Fruit fly (Drosophila melanogaster) whole organism, wandering third instar larva: ENCODE results near the gene lft.

Source experiments
- Abd-B ChIP-seq: fragments of >200 bp; optimal IDR thresholded peaks from 2 replicates; lab custom pipeline; 2017; ENCODE audit warnings: missing biosample characterization, missing genetic modification characterization
- CG32264 ChIP-seq: fragments of 200-800 bp; sonication (Bioruptor generic); optimal IDR thresholded peaks from 2 replicates; lab custom pipeline; 2016; ENCODE audit warnings: missing biosample characterization, missing genetic modification characterization
- CG9705 ChIP-seq: fragments of 200-800 bp; sonication (Bioruptor generic); optimal IDR thresholded peaks from 2 replicates; lab custom pipeline; 2018; ENCODE audit warnings: missing biosample characterization, mild to moderate bottlenecking, missing genetic modification characterization
- CrebA ChIP-seq: fragments of 200-800 bp; sonication (Bioruptor generic); optimal IDR thresholded peaks from 2 replicates; lab custom pipeline; 2016; ENCODE audit warnings: missing biosample characterization, mild to moderate bottlenecking, missing genetic modification characterization, borderline replicate concordance
- Dfd ChIP-seq: fragments of >200 bp; optimal IDR thresholded peaks from 2 replicates; lab custom pipeline; 2017; ENCODE audit warnings: missing biosample characterization, missing genetic modification characterization
- Dif ChIP-seq: fragments of 200-275, 200-300 bp; sonication (Bioruptor generic); optimal IDR thresholded peaks from 2 replicates; lab custom pipeline; 2018; ENCODE audit warnings: missing biosample characterization, missing genetic modification characterization; ENCODE audit not compliant: partially characterized antibody
- GATAd ChIP-seq: sonication (Bioruptor generic); optimal IDR thresholded peaks from 2 replicates; lab custom pipeline; 2016; ENCODE audit warnings: missing biosample characterization, missing genetic modification characterization
- HLH106 ChIP-seq: fragments of 200-800 bp; optimal IDR thresholded peaks from 3 replicates; lab custom pipeline; 2019; ENCODE audit warnings: missing biosample characterization, mild to moderate bottlenecking, missing genetic modification characterization, moderate library complexity
- Hnf4 ChIP-seq: fragments of 200-800 bp; sonication (Bioruptor generic); optimal IDR thresholded peaks from 2 replicates; lab custom pipeline; 2016; ENCODE audit warnings: missing biosample characterization, mild to moderate bottlenecking, missing genetic modification characterization
- Hr78 ChIP-seq: fragments of >200 bp; optimal IDR thresholded peaks from 2 replicates; lab custom pipeline; 2017; ENCODE audit warnings: missing biosample characterization, missing genetic modification characterization
- Hr83 ChIP-seq: fragments of 200-300 bp; sonication (Bioruptor generic); optimal IDR thresholded peaks from 2 replicates; lab custom pipeline; 2016; ENCODE audit warnings: missing biosample characterization, mild to moderate bottlenecking, missing genetic modification characterization, moderate library complexity; ENCODE audit not compliant: poor library complexity, severe bottlenecking
- Jra ChIP-seq: sonication (Bioruptor generic); optimal IDR thresholded peaks from 2 replicates; lab custom pipeline; 2016; ENCODE audit warnings: missing biosample characterization, missing genetic modification characterization
- Mio ChIP-seq: sonication (Bioruptor generic); optimal IDR thresholded peaks from 2 replicates; lab custom pipeline; 2016; ENCODE audit warnings: missing biosample characterization, missing genetic modification characterization
- Myc ChIP-seq: fragments of >200 bp; optimal IDR thresholded peaks from 2 replicates; lab custom pipeline; 2017
- N ChIP-seq: fragments of >200 bp; optimal IDR thresholded peaks from 2 replicates; lab custom pipeline; 2018; ENCODE audit warnings: missing biosample characterization, missing external identifiers, missing genetic modification characterization
- OdsH ChIP-seq: fragments of 200-800 bp; sonication (Bioruptor generic); optimal IDR thresholded peaks from 2 replicates; lab custom pipeline; 2016; ENCODE audit warnings: missing biosample characterization, mild to moderate bottlenecking, missing genetic modification characterization
- Rel ChIP-seq, 2 experiments: fragments of 200-800 bp; sonication (Bioruptor generic) in 1 of 2; optimal IDR thresholded peaks; 2 replicates in 1 of 2; 3 replicates in 1 of 2; lab custom pipeline; 2016 to 2019; ENCODE audit warnings: mild to moderate bottlenecking in 2 of 2, missing biosample characterization in 2 of 2, missing genetic modification characterization in 2 of 2, moderate library complexity in 1 of 2
- Sp1 ChIP-seq: fragments of 200-800 bp; sonication (Bioruptor generic); optimal IDR thresholded peaks from 3 replicates; lab custom pipeline; 2019; ENCODE audit warnings: missing biosample characterization, mild to moderate bottlenecking, missing genetic modification characterization, moderate library complexity
- br ChIP-seq: fragments of 200-800 bp; sonication (Bioruptor generic); optimal IDR thresholded peaks from 2 replicates; lab custom pipeline; 2016; ENCODE audit warnings: missing biosample characterization, missing genetic modification characterization
- brk ChIP-seq: fragments of 200-800 bp; sonication (Bioruptor generic); optimal IDR thresholded peaks from 2 replicates; lab custom pipeline; 2016; ENCODE audit warnings: missing biosample characterization, mild to moderate bottlenecking, missing genetic modification characterization
- dl ChIP-seq, 2 experiments: fragments of 175-275, 200-275 bp in 1 of 2; fragments of 200-275 bp in 1 of 2; sonication (Bioruptor generic); optimal IDR thresholded peaks; lab custom pipeline; 2018; ENCODE audit warnings: mild to moderate bottlenecking in 2 of 2, missing biosample characterization in 2 of 2, missing genetic modification characterization in 2 of 2, moderate library complexity in 2 of 2; ENCODE audit not compliant: partially characterized antibody in 2 of 2, insufficient read depth in 1 of 2
- dmrt93B ChIP-seq: fragments of 200-800 bp; sonication (Bioruptor generic); optimal IDR thresholded peaks from 2 replicates; lab custom pipeline; 2018; ENCODE audit warnings: missing biosample characterization, mild to moderate bottlenecking, missing genetic modification characterization
- dsf ChIP-seq: sonication (Bioruptor generic); optimal IDR thresholded peaks from 2 replicates; lab custom pipeline; 2016; ENCODE audit warnings: missing biosample characterization, missing genetic modification characterization, borderline replicate concordance
- ey ChIP-seq: fragments of 200-800 bp; sonication (Bioruptor generic); optimal IDR thresholded peaks from 2 replicates; lab custom pipeline; 2016; ENCODE audit warnings: missing biosample characterization, missing genetic modification characterization
- foxo ChIP-seq, 2 experiments: fragments of 200-800 bp; sonication (Bioruptor generic); optimal IDR thresholded peaks; 2 replicates in 1 of 2; 3 replicates in 1 of 2; lab custom pipeline; 2016 to 2017; ENCODE audit warnings: missing biosample characterization in 2 of 2, missing genetic modification characterization in 2 of 2
- h ChIP-seq: fragments of 200-800 bp; sonication (Bioruptor generic); optimal IDR thresholded peaks from 3 replicates; lab custom pipeline; 2016; ENCODE audit warnings: missing biosample characterization, mild to moderate bottlenecking, missing genetic modification characterization
- pan ChIP-seq: fragments of >200 bp; optimal IDR thresholded peaks from 2 replicates; lab custom pipeline; 2017
- rgr ChIP-seq: fragments of 200-800 bp; sonication (Bioruptor generic); optimal IDR thresholded peaks from 3 replicates; lab custom pipeline; 2016; ENCODE audit warnings: missing biosample characterization, mild to moderate bottlenecking, missing genetic modification characterization
- sage ChIP-seq: fragments of 200-800 bp; sonication (Bioruptor generic); optimal IDR thresholded peaks from 2 replicates; lab custom pipeline; 2016; ENCODE audit warnings: missing biosample characterization, mild to moderate bottlenecking, missing genetic modification characterization
- tai ChIP-seq: sonication (Bioruptor generic); optimal IDR thresholded peaks from 2 replicates; lab custom pipeline; 2016; ENCODE audit warnings: missing biosample characterization, missing genetic modification characterization
- usp ChIP-seq: fragments of >200 bp; optimal IDR thresholded peaks from 2 replicates; lab custom pipeline; 2017; ENCODE audit warnings: missing biosample characterization, missing genetic modification characterization
- woc ChIP-seq: sonication (Bioruptor generic); optimal IDR thresholded peaks from 2 replicates; lab custom pipeline; 2016; ENCODE audit warnings: missing biosample characterization, mild to moderate bottlenecking, missing genetic modification characterization

The lft gene

DNA sequence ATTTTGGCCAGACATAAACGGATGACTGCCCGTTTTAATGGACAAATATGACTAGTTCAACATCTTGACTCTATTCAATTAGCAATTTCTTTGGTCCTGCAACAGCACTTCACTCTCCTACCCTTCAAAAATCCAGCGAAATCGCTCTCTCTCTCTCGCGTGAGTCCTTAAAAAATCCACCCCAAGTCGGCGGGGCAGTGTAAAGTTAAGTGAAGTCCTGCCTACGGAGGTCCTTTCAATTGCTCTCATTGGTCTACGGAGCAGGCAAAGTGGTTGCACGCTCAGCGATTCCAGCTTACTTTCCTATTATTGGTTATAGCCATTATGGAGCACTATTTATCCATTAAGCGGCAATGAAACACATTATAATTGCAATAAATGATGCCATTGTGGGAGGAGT lies 10.4 kb upstream of the lft start, which contains the start of gene CG34367:
CG34367 (minus strand) TSS at position 35 of the 400 bp plus-strand sequence.
- TF ChIP-seq pan (no peak), Hr83 (GFP tag; lab: Kevin White, UChicago) (no peak), Hr78 (no peak), usp (GFP tag; lab: Kevin White, UChicago) (no peak), h (GFP tag; lab: Kevin White, UChicago) (no peak), brk (GFP tag; lab: Kevin White, UChicago) (no peak), br (GFP tag; lab: Kevin White, UChicago) (no peak), tai (GFP tag; lab: Kevin White, UChicago) (no peak), Myc (lab: Kevin White, UChicago) (no peak), Hnf4 (no peak), dl (GFP tag; optimal IDR thresholded peaks at IDR 0.05; lab: Kevin White, UChicago; ENCODE audit: insufficient read depth in 1 of 2, partially characterized antibody in 2 of 2) (no peak), sage (no peak), Dif (GFP tag; lab: Kevin White, UChicago) (no peak)

DNA sequence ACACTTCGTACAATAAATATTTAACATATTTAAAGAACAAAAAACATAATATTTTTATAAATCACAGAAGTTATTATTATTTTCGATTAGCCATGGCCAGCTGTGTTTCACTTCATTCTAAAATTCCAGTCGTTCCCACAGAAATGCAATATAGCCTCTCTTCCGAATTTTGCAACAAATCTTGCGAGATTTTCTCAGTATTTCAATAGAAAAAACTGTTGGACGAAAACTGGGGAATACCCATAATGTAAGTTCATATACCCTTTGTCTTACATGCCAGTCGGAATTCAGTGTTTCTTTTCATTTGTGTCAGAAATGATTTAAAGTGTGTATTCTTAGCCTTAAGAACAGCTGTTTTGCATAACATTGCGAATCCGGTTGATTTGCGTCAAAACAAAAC lies 7.8 kb upstream of the lft start, which contains the start of the genes CtsL4 and ClpP:
CtsL4 (minus strand) TSS at position 90 of the 400 bp plus-strand sequence.
ClpP (plus strand) TSS at position 288 of the 400 bp plus-strand sequence.
- peak; percentile 66 for TF ChIP-seq woc (GFP tag; lab: Kevin White, UChicago)
- TF ChIP-seq Abd-B = no peak
- no peak for TF ChIP-seq N (GFP tag; lab: Kevin White, UChicago)
- TF ChIP-seq, all 38 proteins: peak for 1

DNA sequence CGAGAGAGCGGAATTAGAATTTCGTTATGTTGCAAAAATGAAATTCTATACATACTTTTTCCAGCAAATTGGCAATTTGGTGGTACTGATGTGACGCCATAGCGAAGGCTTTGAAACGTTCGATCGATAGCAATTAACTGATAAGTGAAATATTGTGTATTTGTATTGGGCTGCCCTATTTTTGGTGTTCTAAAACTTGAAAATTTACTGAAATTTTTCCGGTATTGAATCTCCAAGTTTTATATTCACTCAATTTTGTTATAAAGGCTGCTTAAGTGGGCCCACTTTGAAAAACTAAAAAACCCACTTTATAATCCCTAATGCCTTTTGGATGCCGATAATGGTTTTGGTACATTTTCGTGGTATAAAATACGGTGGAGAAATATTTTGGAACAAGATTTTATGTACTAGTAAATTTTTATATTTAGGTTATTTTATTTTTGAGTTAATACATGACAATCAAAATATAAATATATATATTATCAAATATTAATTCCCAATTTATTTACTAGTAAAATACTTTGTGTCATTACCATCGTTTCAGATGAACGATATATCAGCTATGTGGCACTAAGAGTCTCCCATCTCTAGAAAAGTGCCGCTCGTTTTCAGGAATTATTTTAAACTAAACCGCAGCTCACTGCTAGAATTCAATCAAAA lies 1.7 kb upstream of the lft start, which contains the start of the genes Cand1 and pim:
Cand1 (minus strand) TSS at position 300 of the 660 bp plus-strand sequence.
pim (plus strand) TSS at position 582 of the 660 bp plus-strand sequence.
- no peak for TF ChIP-seq Mio (GFP tag; lab: Kevin White, UChicago)
- peak; percentile 22 for TF ChIP-seq woc (GFP tag; lab: Kevin White, UChicago)
- TF ChIP-seq dmrt93B (GFP tag; lab: Kevin White, UChicago) = no peak
- no peak for TF ChIP-seq Myc (lab: Kevin White, UChicago)
- no peak for TF ChIP-seq Jra (GFP tag; lab: Kevin White, UChicago)
- TF ChIP-seq HLH106 = peak; percentile 11
- no peak for TF ChIP-seq GATAd (GFP tag; lab: Kevin White, UChicago)
- no peak for TF ChIP-seq dsf (GFP tag; lab: Kevin White, UChicago)
- no peak for TF ChIP-seq CG32264 (GFP tag; lab: Kevin White, UChicago)
- TF ChIP-seq ey (GFP tag; lab: Kevin White, UChicago) = no peak
- no peak for TF ChIP-seq Rel (GFP tag; optimal IDR thresholded peaks at IDR 0.05; lab: Kevin White, UChicago)
- peak; percentile 36 for TF ChIP-seq Rel (tag; optimal IDR thresholded peaks at IDR 0.05; lab: Kevin White, UChicago)
- TF ChIP-seq dl (GFP tag; optimal IDR thresholded peaks at IDR 0.05; lab: Kevin White, UChicago; ENCODE audit: insufficient read depth in 1 of 2, partially characterized antibody in 2 of 2) = no peak
- no peak for TF ChIP-seq Hr83 (GFP tag; lab: Kevin White, UChicago)
- TF ChIP-seq br (GFP tag; lab: Kevin White, UChicago) = no peak
- no peak for TF ChIP-seq brk (GFP tag; lab: Kevin White, UChicago)
- no peak for TF ChIP-seq rgr (GFP tag; lab: Kevin White, UChicago)

DNA sequence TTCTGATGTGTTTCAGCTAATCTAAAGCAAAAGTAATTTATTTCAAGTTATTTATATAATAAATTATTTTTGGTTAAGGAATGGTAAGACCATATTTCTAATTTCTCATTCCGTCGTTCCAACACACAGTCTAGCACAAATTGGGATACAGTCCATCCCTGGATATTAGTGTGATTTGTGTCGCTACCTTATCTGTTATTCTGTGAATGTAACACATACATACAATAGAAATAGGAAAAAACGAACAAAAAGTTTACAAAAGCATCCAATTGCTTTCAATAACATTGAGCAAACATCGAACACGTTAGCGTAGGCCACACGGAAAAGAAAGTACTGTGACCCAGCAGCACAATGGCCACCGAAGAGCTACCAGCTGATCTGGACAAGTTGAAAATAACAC lies 2.3 kb downstream of the lft start, which contains the start of gene CG5056:
CG5056 (plus strand) TSS at position 168 of the 400 bp plus-strand sequence.
- TF ChIP-seq Mio (GFP tag; lab: Kevin White, UChicago) (no peak), Jra (GFP tag; lab: Kevin White, UChicago) (no peak), Dif (GFP tag; lab: Kevin White, UChicago) (no peak), N (GFP tag; lab: Kevin White, UChicago) (no peak), Sp1 (GFP tag; lab: Kevin White, UChicago) (peak; percentile 30), woc (GFP tag; lab: Kevin White, UChicago) (peak; percentile 64), CG32264 (GFP tag; lab: Kevin White, UChicago) (no peak), usp (GFP tag; lab: Kevin White, UChicago) (no peak), tai (GFP tag; lab: Kevin White, UChicago) (no peak), Hr83 (GFP tag; lab: Kevin White, UChicago) (no peak), Hnf4 (no peak), br (GFP tag; lab: Kevin White, UChicago) (no peak), Abd-B (no peak)

DNA sequence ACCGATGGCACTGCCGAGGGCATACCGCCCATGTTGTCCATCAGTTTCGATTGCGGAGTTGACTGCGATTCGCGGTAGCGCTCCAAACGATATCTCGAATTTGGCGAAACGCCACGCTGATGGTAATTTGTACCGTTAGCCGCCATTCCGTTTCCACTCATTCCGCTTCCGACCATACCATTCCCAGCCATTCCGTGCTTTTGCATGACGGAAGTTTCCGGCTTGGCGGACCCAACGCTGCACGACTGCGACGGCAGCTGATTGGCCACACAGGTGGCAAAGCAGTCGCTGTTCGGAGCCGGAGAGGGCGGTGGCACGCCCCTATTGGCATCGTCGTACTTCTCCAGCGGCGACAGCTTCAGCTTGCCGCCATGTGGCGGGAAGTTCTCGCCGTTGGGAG lies 8.0 kb downstream of the lft start:
- TF ChIP-seq pan (no peak), Dif (GFP tag; lab: Kevin White, UChicago) (no peak), HLH106 (no peak), h (GFP tag; lab: Kevin White, UChicago) (no peak), CG32264 (GFP tag; lab: Kevin White, UChicago) (no peak), foxo (GFP tag; optimal IDR thresholded peaks at IDR 0.05; lab: Kevin White, UChicago) (no peak), dl (GFP tag; optimal IDR thresholded peaks at IDR 0.05; lab: Kevin White, UChicago; ENCODE audit: insufficient read depth in 1 of 2, partially characterized antibody in 2 of 2) (no peak), CrebA (GFP tag; lab: Kevin White, UChicago) (no peak), Hr83 (GFP tag; lab: Kevin White, UChicago) (no peak), CG9705 (GFP tag; lab: Kevin White, UChicago) (no peak), Jra (GFP tag; lab: Kevin White, UChicago) (no peak), woc (GFP tag; lab: Kevin White, UChicago) (no peak), Mio (GFP tag; lab: Kevin White, UChicago) (no peak), ey (GFP tag; lab: Kevin White, UChicago) (no peak), OdsH (GFP tag; lab: Kevin White, UChicago) (no peak), Dfd (GFP tag; lab: Kevin White, UChicago) (no peak)
